Worm (Caenorhabditis elegans) whole organism, late embryonic: ENCODE results near the gene R09H10.1.

Source experiments
- K09A11.1 ChIP-seq: sonication (generic microtip); optimal IDR thresholded peaks from 2 replicates; lab custom pipeline; 2017; ENCODE audit warnings: antibody characterized with exemption, mild to moderate bottlenecking, missing genetic modification characterization, missing compliant biosample characterization; ENCODE audit not compliant: insufficient read depth
- ama-1 ChIP-seq: fragments of 150-350 bp; optimal IDR thresholded peaks from 2 replicates; lab custom pipeline; 2014
- ceh-14 ChIP-seq: sonication (generic microtip); optimal IDR thresholded peaks from 2 replicates; lab custom pipeline; 2016; ENCODE audit warnings: missing genotype, missing genetic modification characterization, missing compliant biosample characterization
- ceh-48 ChIP-seq: sonication (generic microtip); optimal IDR thresholded peaks from 2 replicates; lab custom pipeline; 2016; ENCODE audit warnings: missing genetic modification characterization, inconsistent platforms, missing compliant biosample characterization
- che-1 ChIP-seq: sonication (generic microtip); optimal IDR thresholded peaks from 2 replicates; lab custom pipeline; 2016; ENCODE audit warnings: mild to moderate bottlenecking, missing genetic modification characterization, missing compliant biosample characterization
- dve-1 ChIP-seq: sonication (generic microtip); optimal IDR thresholded peaks from 2 replicates; lab custom pipeline; 2017; ENCODE audit warnings: antibody characterized with exemption, mild to moderate bottlenecking, missing genetic modification characterization, missing compliant biosample characterization
- elt-2 ChIP-seq: sonication (generic microtip); optimal IDR thresholded peaks from 2 replicates; lab custom pipeline; 2016; ENCODE audit warnings: missing genetic modification reagents, missing genetic modification characterization, missing compliant biosample characterization
- ets-4 ChIP-seq: sonication (generic microtip); optimal IDR thresholded peaks from 2 replicates; lab custom pipeline; 2016; ENCODE audit warnings: missing genetic modification characterization, missing compliant biosample characterization
- hlh-30 ChIP-seq: sonication (generic microtip); optimal IDR thresholded peaks from 2 replicates; lab custom pipeline; 2017; ENCODE audit warnings: antibody characterized with exemption, missing genetic modification characterization, missing compliant biosample characterization; ENCODE audit not compliant: insufficient read depth
- mec-3 ChIP-seq: sonication (generic microtip); optimal IDR thresholded peaks from 2 replicates; lab custom pipeline; 2016; ENCODE audit warnings: borderline replicate concordance, missing genetic modification characterization, missing compliant biosample characterization
- pqm-1 ChIP-seq: sonication (generic microtip); optimal IDR thresholded peaks from 2 replicates; lab custom pipeline; 2016; ENCODE audit warnings: missing genetic modification characterization, missing compliant biosample characterization
- rnt-1 ChIP-seq: sonication (generic microtip); optimal IDR thresholded peaks from 2 replicates; lab custom pipeline; 2016; ENCODE audit warnings: missing genetic modification characterization, missing compliant biosample characterization
- sox-4 ChIP-seq: sonication (generic microtip); optimal IDR thresholded peaks from 2 replicates; lab custom pipeline; 2017; ENCODE audit warnings: mild to moderate bottlenecking, missing genetic modification characterization, inconsistent platforms, missing compliant biosample characterization
- unc-3 ChIP-seq, 2 experiments: fragments of 200-800 bp in 1 of 2; sonication (Bioruptor generic) in 1 of 2; sonication (generic microtip) in 1 of 2; conservative IDR thresholded peaks in 1 of 2; optimal IDR thresholded peaks in 1 of 2; 2 replicates each; pipeline versions ENCODE4 v1.3.6 to Lab custom; 2016 to 2022; ENCODE audit warnings: missing compliant biosample characterization in 2 of 2, missing genetic modification characterization in 2 of 2, missing genetic modification reagents in 1 of 2

DNA sequence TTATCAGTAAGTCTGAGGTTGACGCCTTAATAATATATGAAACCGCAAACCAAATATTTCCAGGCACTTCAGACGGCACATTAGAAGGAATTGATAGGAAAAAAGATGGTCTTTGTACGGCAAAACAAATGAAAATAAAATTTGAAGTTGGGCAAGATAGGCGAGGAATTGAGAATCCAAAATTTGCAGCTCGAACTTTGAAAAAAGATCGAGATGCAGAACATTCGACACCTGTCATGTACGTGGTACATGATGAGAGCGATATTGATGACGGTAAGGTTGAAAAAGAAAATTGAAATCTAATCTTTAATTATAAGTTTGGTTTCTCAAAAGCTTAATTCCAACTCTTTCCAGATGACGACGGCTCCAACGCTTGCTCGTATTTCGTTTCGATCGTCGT lies 22.5 kb upstream of the R09H10.1 start:
- TF ChIP-seq sox-4 (tag; lab: Kevin White, UChicago), result no peak
- TF ChIP-seq unc-3 (GFP tag; conservative IDR thresholded peaks at IDR 0.05; lab: Robert Waterston, UW), result no peak
- TF ChIP-seq unc-3 (tag; optimal IDR thresholded peaks at IDR 0.05; lab: Kevin White, UChicago), result no peak
- no peak for TF ChIP-seq ama-1 (lab: Kevin White, UChicago)
- no peak for TF ChIP-seq ceh-48
- TF ChIP-seq che-1, result no peak
- no peak for TF ChIP-seq pqm-1
- no peak for TF ChIP-seq rnt-1 (tag; lab: Kevin White, UChicago)
- no peak for TF ChIP-seq ceh-14 (tag; lab: Kevin White, UChicago)
- TF ChIP-seq elt-2 (tag; lab: Kevin White, UChicago), result no peak
- TF ChIP-seq hlh-30 (tag; lab: Kevin White, UChicago), result no peak
- TF ChIP-seq mec-3 (tag; lab: Kevin White, UChicago), result no peak
- no peak for TF ChIP-seq ets-4
- no peak for TF ChIP-seq dve-1 (tag; lab: Kevin White, UChicago)
- no peak for TF ChIP-seq K09A11.1 (tag; lab: Kevin White, UChicago)
